In genomic region chrX:9062665-9063064, dm6 we compare ENCODE assay signal across 3 fruit fly cellular contexts.
TF ChIP-seq lines count a peak whose summit lies in the region.

No protein-coding gene starts in this region.

TF ChIP-seq in whole organism, embryonic, 481 proteins besides CTCF, POLR2A, EP300 and RAD21 (continued from another document and continues in another):
- 0 out of 2 replicates have a peak, but pooled peaks have one; percentile 28 for TF ChIP-seq seq (GFP tag; IDR thresholded peaks at IDR 0.05; lab: Robert Waterston, UW)
- TF ChIP-seq ewg (GFP tag; optimal IDR thresholded peaks at IDR 0.05; lab: Kevin White, UChicago): no peak
- TF ChIP-seq tll (GFP tag; optimal IDR thresholded peaks at IDR 0.05; lab: Kevin White, UChicago): no peak
- no peak for TF ChIP-seq CG18476 (GFP tag; optimal IDR thresholded peaks at IDR 0.05; lab: Kevin White, UChicago)
- TF ChIP-seq Pdp1 (GFP tag; optimal IDR thresholded peaks at IDR 0.05; lab: Kevin White, UChicago): no peak
- no peak for TF ChIP-seq amos (GFP tag; IDR thresholded peaks at IDR 0.05; lab: Robert Waterston, UW; ENCODE audit: partially characterized antibody)
- TF ChIP-seq bowl (GFP tag; IDR thresholded peaks at IDR 0.05; lab: Robert Waterston, UW): no peak
- no peak for TF ChIP-seq z (GFP tag; IDR thresholded peaks at IDR 0.05; lab: Robert Waterston, UW)
- no peak for TF ChIP-seq CG16779 (GFP tag; IDR thresholded peaks at IDR 0.05; lab: Robert Waterston, UW)
- TF ChIP-seq exex (tag; optimal IDR thresholded peaks at IDR 0.05; lab: Kevin White, UChicago): no peak
- no peak for TF ChIP-seq org-1 (GFP tag; optimal IDR thresholded peaks at IDR 0.05; lab: Kevin White, UChicago)
- no peak for TF ChIP-seq cad (GFP tag; optimal IDR thresholded peaks at IDR 0.05; lab: Kevin White, UChicago)
- TF ChIP-seq Meics (GFP tag; optimal IDR thresholded peaks at IDR 0.05; lab: Kevin White, UChicago): no peak
- no peak for TF ChIP-seq crc (GFP tag; optimal IDR thresholded peaks at IDR 0.05; lab: Kevin White, UChicago)
- no peak for TF ChIP-seq CG43689 (GFP tag; IDR thresholded peaks at IDR 0.05; lab: Robert Waterston, UW)
- no peak for TF ChIP-seq toy (GFP tag; IDR thresholded peaks at IDR 0.05; lab: Robert Waterston, UW)
- no peak for TF ChIP-seq luna (GFP tag; optimal IDR thresholded peaks at IDR 0.05; lab: Kevin White, UChicago)
- TF ChIP-seq CG9797 (GFP tag; optimal IDR thresholded peaks at IDR 0.05; lab: Kevin White, UChicago): no peak
- no peak for TF ChIP-seq ab (GFP tag; optimal IDR thresholded peaks at IDR 0.05; lab: Kevin White, UChicago)
- TF ChIP-seq CG4328 (GFP tag; optimal IDR thresholded peaks at IDR 0.05; lab: Kevin White, UChicago): no peak
- TF ChIP-seq H2.0 (GFP tag; IDR thresholded peaks at IDR 0.05; lab: Robert Waterston, UW): no peak
- no peak for TF ChIP-seq HLHmδ (GFP tag; optimal IDR thresholded peaks at IDR 0.05; lab: Kevin White, UChicago)
- TF ChIP-seq croc (GFP tag; conservative IDR thresholded peaks at IDR 0.05; lab: Robert Waterston, UW): no peak
- TF ChIP-seq pita (GFP tag; optimal IDR thresholded peaks at IDR 0.05; lab: Kevin White, UChicago): no peak
- no peak for TF ChIP-seq ato (GFP tag; IDR thresholded peaks at IDR 0.05; lab: Robert Waterston, UW; ENCODE audit: partially characterized antibody)
- no peak for TF ChIP-seq CG12071 (GFP tag; optimal IDR thresholded peaks at IDR 0.05; lab: Kevin White, UChicago)
- no peak for TF ChIP-seq Hey (tag; optimal IDR thresholded peaks at IDR 0.05; lab: Kevin White, UChicago)
- TF ChIP-seq Camta (GFP tag; optimal IDR thresholded peaks at IDR 0.05; lab: Kevin White, UChicago): no peak
- TF ChIP-seq Ada2b (GFP tag; IDR thresholded peaks at IDR 0.05; lab: Robert Waterston, UW): 0 out of 2 replicates have a peak, but pooled peaks have one; percentile 12
- no peak for TF ChIP-seq D19A (tag; optimal IDR thresholded peaks at IDR 0.05; lab: Kevin White, UChicago)
- no peak for TF ChIP-seq CkIIα-i1 (GFP tag; IDR thresholded peaks at IDR 0.05; lab: Robert Waterston, UW)
- no peak for TF ChIP-seq Six4 (GFP tag; optimal IDR thresholded peaks at IDR 0.05; lab: Kevin White, UChicago)
- TF ChIP-seq jigr1 (GFP tag; IDR thresholded peaks at IDR 0.05; lab: Robert Waterston, UW): no peak
- TF ChIP-seq ERR (GFP tag; optimal IDR thresholded peaks at IDR 0.05; lab: Kevin White, UChicago): no peak
- TF ChIP-seq Abd-B (GFP tag; optimal IDR thresholded peaks at IDR 0.05; lab: Kevin White, UChicago): no peak
- TF ChIP-seq gfzf (GFP tag; optimal IDR thresholded peaks at IDR 0.05; lab: Kevin White, UChicago): no peak
- no peak for TF ChIP-seq cato (GFP tag; optimal IDR thresholded peaks at IDR 0.05; lab: Kevin White, UChicago; ENCODE audit: borderline replicate concordance)
- TF ChIP-seq CG4424 (GFP tag; optimal IDR thresholded peaks at IDR 0.05; lab: Kevin White, UChicago): no peak
- 0 out of 2 replicates have a peak, but pooled peaks have one; percentile 33 for TF ChIP-seq CG11085 (GFP tag; IDR thresholded peaks at IDR 0.05; lab: Robert Waterston, UW)
- TF ChIP-seq CG1792 (GFP tag; optimal IDR thresholded peaks at IDR 0.05; lab: Kevin White, UChicago): no peak
- no peak for TF ChIP-seq chm (GFP tag; IDR thresholded peaks at IDR 0.05; lab: Robert Waterston, UW)
- TF ChIP-seq CG12659 (GFP tag; optimal IDR thresholded peaks at IDR 0.05; lab: Kevin White, UChicago): peak; percentile 9
- no peak for TF ChIP-seq btn (GFP tag; optimal IDR thresholded peaks at IDR 0.05; lab: Kevin White, UChicago)
- TF ChIP-seq CG4730 (GFP tag; IDR thresholded peaks at IDR 0.05; lab: Robert Waterston, UW): 0 out of 2 replicates have a peak, but pooled peaks have one; percentile 11
- no peak for TF ChIP-seq NfI (GFP tag; optimal IDR thresholded peaks at IDR 0.05; lab: Kevin White, UChicago)

TF ChIP-seq in whole organism, prepupa, 60 proteins besides CTCF, POLR2A, EP300 and RAD21 (continued from another document):
- TF ChIP-seq CG10631 (GFP tag; optimal IDR thresholded peaks at IDR 0.05; lab: Kevin White, UChicago) (peak; percentile 64), cyc (GFP tag; optimal IDR thresholded peaks at IDR 0.05; lab: Kevin White, UChicago) (peak; percentile 20), topi (GFP tag; optimal IDR thresholded peaks at IDR 0.05; lab: Kevin White, UChicago) (peak; percentile 20), Smox (GFP tag; optimal IDR thresholded peaks at IDR 0.05; lab: Kevin White, UChicago) (peak; percentile 57), salr (GFP tag; optimal IDR thresholded peaks at IDR 0.05; lab: Kevin White, UChicago) (peak in 1 of 2 experiments; percentile 2), Blimp-1 (GFP tag; optimal IDR thresholded peaks at IDR 0.05; lab: Kevin White, UChicago) (peak; percentile 10), Hr4 (GFP tag; optimal IDR thresholded peaks at IDR 0.05; lab: Kevin White, UChicago) (peak; percentile 21), Ets21C (GFP tag; optimal IDR thresholded peaks at IDR 0.05; lab: Kevin White, UChicago) (peak; percentile 23), dsx (GFP tag; optimal IDR thresholded peaks at IDR 0.05; lab: Kevin White, UChicago; ENCODE audit: poor library complexity, severe bottlenecking) (peak; percentile 63), Met (GFP tag; optimal IDR thresholded peaks at IDR 0.05; lab: Kevin White, UChicago) (peak; percentile 65), Ets96B (tag; optimal IDR thresholded peaks at IDR 0.05; lab: Kevin White, UChicago) (peak; percentile 27), CG6276 (GFP tag; optimal IDR thresholded peaks at IDR 0.05; lab: Kevin White, UChicago) (no peak), CG32006 (GFP tag; optimal IDR thresholded peaks at IDR 0.05; lab: Kevin White, UChicago) (peak; percentile 59), fd59A (GFP tag; optimal IDR thresholded peaks at IDR 0.05; lab: Kevin White, UChicago) (peak; percentile 21), Sox14 (GFP tag; optimal IDR thresholded peaks at IDR 0.05; lab: Kevin White, UChicago) (peak; percentile 20), Hr39 (GFP tag; optimal IDR thresholded peaks at IDR 0.05; lab: Kevin White, UChicago) (peak; percentile 35), CG9139 (GFP tag; optimal IDR thresholded peaks at IDR 0.05; lab: Kevin White, UChicago) (no peak), CG4318 (GFP tag; optimal IDR thresholded peaks at IDR 0.05; lab: Kevin White, UChicago) (peak; percentile 5), achi (GFP tag; optimal IDR thresholded peaks at IDR 0.05; lab: Kevin White, UChicago) (peak; percentile 72), CG7368 (GFP tag; optimal IDR thresholded peaks at IDR 0.05; lab: Kevin White, UChicago) (no peak), fd85E (GFP tag; optimal IDR thresholded peaks at IDR 0.05; lab: Kevin White, UChicago) (no peak), vri (GFP tag; optimal IDR thresholded peaks at IDR 0.05; lab: Kevin White, UChicago) (peak; percentile 43), Eip93F (GFP tag; optimal IDR thresholded peaks at IDR 0.05; lab: Kevin White, UChicago) (no peak), CG11762 (GFP tag; optimal IDR thresholded peaks at IDR 0.05; lab: Kevin White, UChicago; ENCODE audit: insufficient read depth) (no peak), CG6808 (GFP tag; optimal IDR thresholded peaks at IDR 0.05; lab: Kevin White, UChicago) (no peak), CG11902 (GFP tag; optimal IDR thresholded peaks at IDR 0.05; lab: Kevin White, UChicago) (no peak), CG3032 (tag; optimal IDR thresholded peaks at IDR 0.05; lab: Kevin White, UChicago) (peak; percentile 55), lz (GFP tag; optimal IDR thresholded peaks at IDR 0.05; lab: Kevin White, UChicago) (peak; percentile 39), eg (GFP tag; IDR thresholded peaks at IDR 0.05; lab: Robert Waterston, UW) (peak; percentile 65), Eip78C (GFP tag; lab: Kevin White, UChicago) (peak; percentile 90), CG8319 (GFP tag; optimal IDR thresholded peaks at IDR 0.05; lab: Kevin White, UChicago) (no peak), CG11294 (GFP tag; IDR thresholded peaks at IDR 0.05; lab: Robert Waterston, UW) (peak; percentile 53), ss (GFP tag; optimal IDR thresholded peaks at IDR 0.05; lab: Kevin White, UChicago) (peak; percentile 41 to 58), CG10669 (GFP tag; optimal IDR thresholded peaks at IDR 0.05; lab: Kevin White, UChicago) (peak; percentile 41), pdm3 (GFP tag; optimal IDR thresholded peaks at IDR 0.05; lab: Kevin White, UChicago) (peak; percentile 8), Sox15 (GFP tag; optimal IDR thresholded peaks at IDR 0.05; lab: Kevin White, UChicago) (peak; percentile 36), CG34406 (GFP tag; optimal IDR thresholded peaks at IDR 0.05; lab: Kevin White, UChicago) (peak; percentile 53)
TF ChIP-seq in whole organism, prepupa: peak in this region for 44.

TF ChIP-seq in whole organism, wandering third instar larva, 38 proteins besides CTCF, POLR2A, EP300 and RAD21 (continued from another document):
- TF ChIP-seq brk (GFP tag; optimal IDR thresholded peaks at IDR 0.05; lab: Kevin White, UChicago): no peak
- TF ChIP-seq CG9705 (GFP tag; optimal IDR thresholded peaks at IDR 0.05; lab: Kevin White, UChicago): no peak
- TF ChIP-seq fru (GFP tag; optimal IDR thresholded peaks at IDR 0.05; lab: Kevin White, UChicago): peak; percentile 38
- TF ChIP-seq dmrt93B (GFP tag; optimal IDR thresholded peaks at IDR 0.05; lab: Kevin White, UChicago): no peak
- TF ChIP-seq sv (GFP tag; optimal IDR thresholded peaks at IDR 0.05; lab: Kevin White, UChicago): no peak
- no peak for TF ChIP-seq CrebA (GFP tag; optimal IDR thresholded peaks at IDR 0.05; lab: Kevin White, UChicago; ENCODE audit: borderline replicate concordance)
- TF ChIP-seq Sp1 (GFP tag; optimal IDR thresholded peaks at IDR 0.05; lab: Kevin White, UChicago): peak; percentile 68
- no peak for TF ChIP-seq br (GFP tag; optimal IDR thresholded peaks at IDR 0.05; lab: Kevin White, UChicago)
- TF ChIP-seq lola (GFP tag; optimal IDR thresholded peaks at IDR 0.05; lab: Kevin White, UChicago): no peak
